Fruit fly (Drosophila melanogaster) S2 (cell line): ENCODE results near the gene CG3740.

ENCODE experiments used
- CG8478 ChIP-seq: fragments of >200 bp; optimal IDR thresholded peaks from 2 replicates; lab custom pipeline; 2018
- CTCF ChIP-seq, 2 experiments: fragments of >200 bp; optimal IDR thresholded peaks; 2 replicates each; lab custom pipeline; 2018

DNA sequence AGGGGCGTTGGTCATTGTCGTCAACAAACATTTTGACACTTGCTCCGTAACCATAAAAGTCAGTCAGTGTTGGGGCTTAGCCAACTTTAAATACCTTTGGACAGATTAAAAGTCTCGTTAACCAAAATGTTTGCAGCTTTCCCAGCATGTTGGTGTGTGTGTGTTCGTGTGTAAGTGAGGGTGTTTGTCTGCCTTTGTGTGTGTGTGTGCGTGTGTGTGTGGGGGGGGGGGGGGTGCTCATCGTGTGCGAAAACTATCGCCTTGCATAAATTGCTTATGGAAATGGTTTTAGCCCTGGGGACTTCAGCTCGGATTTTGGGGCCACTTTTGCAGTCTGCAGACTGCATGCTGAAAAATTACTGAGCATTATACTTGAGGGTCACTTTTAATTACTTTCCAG is 45.8 kb upstream of the CG3740 start:
- TF ChIP-seq CG8478 (lab: Kevin White, UChicago) (no peak), CTCF (optimal IDR thresholded peaks at IDR 0.05; lab: Kevin White, UChicago) (no peak)
